Fruit fly (Drosophila melanogaster): Measurements from ENCODE around the gene ATPsynE.

The ATPsynE gene

DNA sequence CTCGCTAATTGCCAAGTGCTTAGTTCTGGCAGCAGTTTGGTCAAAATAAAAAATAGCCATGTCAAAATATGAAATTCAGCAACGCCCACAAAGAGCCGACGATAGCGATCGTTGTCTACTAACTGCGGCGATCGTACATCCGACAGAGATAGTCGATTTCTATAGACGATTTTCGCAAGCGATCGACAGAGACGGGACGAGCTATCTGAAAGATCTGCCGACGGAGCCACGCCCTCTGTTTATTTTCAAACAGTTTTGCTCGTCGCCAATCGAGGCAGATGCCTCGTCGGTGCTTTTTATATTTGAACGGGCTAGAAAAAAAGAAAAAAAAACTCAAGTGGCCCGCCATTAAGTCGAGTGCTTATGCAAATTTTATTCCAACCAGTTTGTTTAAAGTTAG is 8.8 kb downstream of the ATPsynE start:
- TF ChIP-seq CG6163 (GFP tag; IDR thresholded peaks at IDR 0.05) (0 out of 3 replicates have a peak, but pooled peaks have one; percentile 17), CG11294 (GFP tag; IDR thresholded peaks at IDR 0.05) (no peak)

DNA sequence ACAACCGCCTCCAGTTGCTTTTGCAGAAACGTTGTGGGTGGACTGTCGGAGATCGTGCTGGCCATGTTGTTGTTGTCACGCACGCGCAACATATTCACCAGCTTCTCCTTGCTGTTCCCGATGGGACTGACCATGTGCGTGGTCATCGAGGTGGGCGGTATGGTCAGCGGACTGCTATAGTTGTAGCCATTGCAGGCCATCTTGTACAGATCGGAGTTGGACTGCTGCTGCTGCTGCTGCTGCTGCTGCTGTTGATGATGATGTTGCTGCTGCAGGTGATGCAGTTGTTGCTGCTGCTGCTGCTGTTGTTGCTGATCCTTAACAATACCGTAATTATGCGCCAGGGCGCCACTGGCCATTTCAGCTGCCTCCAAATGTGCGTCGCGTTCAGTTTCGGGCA is 18.0 kb downstream of the ATPsynE start:
- TF ChIP-seq fkh (GFP tag; optimal IDR thresholded peaks at IDR 0.05): no peak
- no peak for TF ChIP-seq Lpt (GFP tag; optimal IDR thresholded peaks at IDR 0.05)
- no peak for TF ChIP-seq Ets96B (tag; optimal IDR thresholded peaks at IDR 0.05)
- no peak for TF ChIP-seq CG15336 (GFP tag; IDR thresholded peaks at IDR 0.05)
- no peak for TF ChIP-seq CG8319 (GFP tag; optimal IDR thresholded peaks at IDR 0.05)
- no peak for TF ChIP-seq CG6808 (GFP tag; optimal IDR thresholded peaks at IDR 0.05)
- no peak for TF ChIP-seq Smox (GFP tag; optimal IDR thresholded peaks at IDR 0.05)
- no peak for TF ChIP-seq CG8119 (GFP tag; IDR thresholded peaks at IDR 0.05)

DNA sequence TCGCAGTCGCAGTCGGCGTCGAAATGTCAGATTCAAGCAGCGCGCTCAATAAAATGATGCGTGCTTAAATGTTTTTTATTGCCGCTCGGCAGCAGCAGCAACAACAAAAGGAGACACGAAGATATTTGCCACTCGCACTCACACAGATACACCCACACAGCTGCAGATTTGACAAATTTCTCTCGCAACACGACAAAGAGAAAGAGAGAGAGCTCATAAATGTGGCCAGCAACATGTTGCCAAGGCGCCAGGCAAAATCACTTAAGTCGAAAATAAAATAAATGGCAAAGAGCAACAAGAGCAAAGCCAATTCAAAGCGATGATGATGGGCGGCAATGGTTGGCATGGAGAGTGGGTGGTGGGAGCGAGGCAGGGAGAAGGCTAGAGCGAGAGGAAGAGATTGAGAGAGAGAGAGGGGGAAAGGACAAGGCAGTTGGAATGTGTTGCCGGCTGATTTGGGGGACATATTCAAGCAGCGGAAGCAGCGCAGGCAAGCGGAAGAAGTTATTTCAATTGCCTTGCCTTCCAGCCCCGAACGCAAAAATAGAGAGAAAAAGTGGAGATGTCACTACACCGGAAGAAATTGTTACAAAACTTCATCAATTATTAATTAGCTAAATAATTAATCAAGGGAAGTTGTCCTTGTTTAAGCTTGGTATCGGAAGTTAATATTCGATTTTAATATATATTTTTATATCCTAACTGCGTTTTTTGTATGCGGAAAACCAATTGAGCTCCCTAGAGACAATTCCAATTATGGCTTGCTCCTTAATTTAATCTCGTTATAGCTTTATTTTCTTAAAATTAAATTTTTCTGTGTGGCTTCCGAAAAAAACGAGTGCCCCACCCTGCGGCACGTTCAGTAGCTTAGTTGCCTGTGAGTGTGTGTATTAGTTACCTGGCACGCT is 20.3 kb downstream of the ATPsynE start:
- TF ChIP-seq lz (GFP tag; optimal IDR thresholded peaks at IDR 0.05): peak; percentile 40
- no peak for TF ChIP-seq CG6854 (GFP tag; optimal IDR thresholded peaks at IDR 0.05)
- peak; percentile 26 for TF ChIP-seq CG34406 (GFP tag; optimal IDR thresholded peaks at IDR 0.05)
- TF ChIP-seq Eip75B (GFP tag; optimal IDR thresholded peaks at IDR 0.05): peak; percentile 36
- TF ChIP-seq achi (GFP tag; optimal IDR thresholded peaks at IDR 0.05): peak; percentile 47
- no peak for TF ChIP-seq CG8319 (GFP tag; optimal IDR thresholded peaks at IDR 0.05)
- peak; percentile 34 for TF ChIP-seq Ets96B (tag; optimal IDR thresholded peaks at IDR 0.05)
- TF ChIP-seq fkh (GFP tag; optimal IDR thresholded peaks at IDR 0.05): no peak
- TF ChIP-seq CG11294 (GFP tag; IDR thresholded peaks at IDR 0.05): no peak
- TF ChIP-seq CG6276 (GFP tag; optimal IDR thresholded peaks at IDR 0.05): peak; percentile 26
- no peak for TF ChIP-seq Hr38 (GFP tag; optimal IDR thresholded peaks at IDR 0.05)
- peak; percentile 86 for TF ChIP-seq Eip78C (GFP tag)
- peak; percentile 54 for TF ChIP-seq OdsH (GFP tag; optimal IDR thresholded peaks at IDR 0.05)
- peak; percentile 55 for TF ChIP-seq CG8119 (GFP tag; IDR thresholded peaks at IDR 0.05)
- TF ChIP-seq CG6792 (GFP tag; optimal IDR thresholded peaks at IDR 0.05): peak; percentile 3
- no peak for TF ChIP-seq Gug (GFP tag; IDR thresholded peaks at IDR 0.05)
- peak; percentile 9 for TF ChIP-seq CG3032 (tag; optimal IDR thresholded peaks at IDR 0.05)
- peak; percentile 32 for TF ChIP-seq dac (GFP tag; optimal IDR thresholded peaks at IDR 0.05)
- TF ChIP-seq CG1621 (tag; optimal IDR thresholded peaks at IDR 0.05): peak; percentile 19
- TF ChIP-seq Ets21C (GFP tag; optimal IDR thresholded peaks at IDR 0.05): no peak
- peak; percentile 44 for TF ChIP-seq Met (GFP tag; optimal IDR thresholded peaks at IDR 0.05)
- TF ChIP-seq pdm3 (GFP tag; optimal IDR thresholded peaks at IDR 0.05): peak; percentile 60
- TF ChIP-seq CG32006 (GFP tag; optimal IDR thresholded peaks at IDR 0.05): peak; percentile 76
- TF ChIP-seq CG15336 (GFP tag; IDR thresholded peaks at IDR 0.05): peak; percentile 55
- TF ChIP-seq Blimp-1 (GFP tag; optimal IDR thresholded peaks at IDR 0.05): no peak
- TF ChIP-seq Lpt (GFP tag; optimal IDR thresholded peaks at IDR 0.05): no peak
- no peak for TF ChIP-seq cyc (GFP tag; optimal IDR thresholded peaks at IDR 0.05)
- no peak for TF ChIP-seq CG6808 (GFP tag; optimal IDR thresholded peaks at IDR 0.05)
- TF ChIP-seq CG9139 (GFP tag; optimal IDR thresholded peaks at IDR 0.05): no peak
- TF ChIP-seq acj6 (GFP tag; optimal IDR thresholded peaks at IDR 0.05): peak; percentile 52
- TF ChIP-seq esn (GFP tag; optimal IDR thresholded peaks at IDR 0.05): peak; percentile 35
- peak; percentile 63 for TF ChIP-seq svp (GFP tag)
- peak; percentile 34 for TF ChIP-seq CG10669 (GFP tag; optimal IDR thresholded peaks at IDR 0.05)
- TF ChIP-seq fd85E (GFP tag; optimal IDR thresholded peaks at IDR 0.05): no peak
- TF ChIP-seq CG3919 (GFP tag; optimal IDR thresholded peaks at IDR 0.05): peak; percentile 45
- peak; percentile 28 for TF ChIP-seq Sox14 (GFP tag; optimal IDR thresholded peaks at IDR 0.05)
- TF ChIP-seq spab (GFP tag; optimal IDR thresholded peaks at IDR 0.05): peak; percentile 8
- TF ChIP-seq CG7368 (GFP tag; optimal IDR thresholded peaks at IDR 0.05): peak; percentile 2
- peak; percentile 39 for TF ChIP-seq dsx (GFP tag; optimal IDR thresholded peaks at IDR 0.05; ENCODE audit: poor library complexity, severe bottlenecking)
- peak; percentile 20 for TF ChIP-seq net (GFP tag; optimal IDR thresholded peaks at IDR 0.05)
- TF ChIP-seq eg (GFP tag; IDR thresholded peaks at IDR 0.05): peak; percentile 33; the same call in 1 of the 3 replicates
- no peak for TF ChIP-seq CG8632 (GFP tag; optimal IDR thresholded peaks at IDR 0.05)
- no peak for TF ChIP-seq Eip93F (GFP tag; optimal IDR thresholded peaks at IDR 0.05)
